Worm (Caenorhabditis elegans) whole organism, L4/young adult: Measurements from ENCODE around the gene atg-2.

Experiments used
- W03F9.2 ChIP-seq: fragments of 150-350 bp; optimal IDR thresholded peaks from 2 replicates; lab custom pipeline; 2014; ENCODE audit warnings: missing biosample characterization, missing genetic modification characterization
- dao-5 ChIP-seq: sonication (generic microtip); optimal IDR thresholded peaks from 2 replicates; lab custom pipeline; 2016; ENCODE audit warnings: missing genotype, missing genetic modification characterization, moderate library complexity, missing compliant biosample characterization

DNA sequence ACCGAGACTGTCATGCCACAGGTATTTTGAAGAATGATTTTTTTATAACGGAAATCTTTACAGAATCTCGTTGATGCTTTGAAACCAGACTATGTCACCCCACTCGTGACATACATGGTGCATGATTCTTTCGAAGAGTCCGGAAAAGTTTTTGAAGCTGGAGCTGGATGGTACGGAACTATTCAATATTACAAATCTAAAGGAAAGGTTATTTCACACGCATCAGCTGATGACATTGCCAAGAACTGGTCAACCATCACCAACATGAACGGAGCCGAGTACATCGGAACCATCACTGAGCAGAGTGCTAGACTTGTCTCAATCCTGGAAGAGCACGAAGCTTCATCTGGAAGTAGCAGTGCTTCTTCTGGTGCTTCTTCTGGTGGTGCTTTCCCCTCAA, 12.6 kb downstream of the atg-2 start:
- no peak for TF ChIP-seq dao-5 (tag; lab: Kevin White, UChicago)
- no peak for TF ChIP-seq W03F9.2
